Worm (Caenorhabditis elegans): ENCODE data around the gene efr-3.

Gene efr-3

ce11 chrII:6331222-6331830, 10.4 kb upstream of the efr-3 start, which contains the start of gene set-4 (continued):
- peak; percentile 88 for TF ChIP-seq ctbp-1 (GFP tag; IDR thresholded peaks at IDR 0.05)
- TF ChIP-seq zfp-2 (tag; optimal IDR thresholded peaks at IDR 0.05), result peak; percentile 52
- TF ChIP-seq sdz-12 (GFP tag; optimal IDR thresholded peaks at IDR 0.05), result no peak
- TF ChIP-seq dmd-9 (GFP tag; IDR thresholded peaks at IDR 0.05), result no peak
- TF ChIP-seq lin-38 (GFP tag; IDR thresholded peaks at IDR 0.05), result peak; percentile 90
- TF ChIP-seq ceh-28 (tag; optimal IDR thresholded peaks at IDR 0.05), result peak; percentile 29

- TF ChIP-seq ceh-82 (tag; optimal IDR thresholded peaks at IDR 0.05) (no peak), set-16 (GFP tag; IDR thresholded peaks at IDR 0.05) (no peak), skn-1 (tag; optimal IDR thresholded peaks at IDR 0.05) (no peak), R02D3.7 (tag; optimal IDR thresholded peaks at IDR 0.05) (no peak), nhr-237 (tag; optimal IDR thresholded peaks at IDR 0.05) (no peak), lir-3 (tag; optimal IDR thresholded peaks at IDR 0.05) (no peak), hif-1 (tag; optimal IDR thresholded peaks at IDR 0.05) (peak in 1 of 2 experiments; percentile 16), unc-39 (tag; optimal IDR thresholded peaks at IDR 0.05) (no peak), fos-1 (tag; optimal IDR thresholded peaks at IDR 0.05) (no peak), nhr-28 (tag; optimal IDR thresholded peaks at IDR 0.05) (peak; percentile 97), mep-1 (tag; optimal IDR thresholded peaks at IDR 0.05) (peak; percentile 27), nhr-111 (GFP tag; optimal IDR thresholded peaks at IDR 0.05) (no peak), unc-62 (GFP tag; optimal IDR thresholded peaks at IDR 0.05 in 1 of 2) (peak in 1 of 2 experiments; percentile 71), unc-62 (tag; optimal IDR thresholded peaks at IDR 0.05) (no peak), dmd-9 (GFP tag; IDR thresholded peaks at IDR 0.05) (no peak), saeg-2 (GFP tag; IDR thresholded peaks at IDR 0.05) (no peak), zip-2 (tag; optimal IDR thresholded peaks at IDR 0.05) (no peak), snpc-4 (tag; optimal IDR thresholded peaks at IDR 0.05) (no peak), ceh-28 (tag; optimal IDR thresholded peaks at IDR 0.05) (no peak), dmd-6 (GFP tag; IDR thresholded peaks at IDR 0.05) (peak; percentile 88), ztf-11 (tag; optimal IDR thresholded peaks at IDR 0.05) (no peak), aly-2 (tag; optimal IDR thresholded peaks at IDR 0.05) (no peak), mxl-2 (GFP tag; conservative IDR thresholded peaks at IDR 0.05) (no peak), ZK337.2 (GFP tag; IDR thresholded peaks at IDR 0.05) (no peak), pqm-1 (tag; optimal IDR thresholded peaks at IDR 0.05) (peak; percentile 99), daf-16 (GFP tag; optimal IDR thresholded peaks at IDR 0.05) (peak in 1 of 2 experiments; percentile 9), daf-16 (tag; optimal IDR thresholded peaks at IDR 0.05) (peak; percentile 62), mxl-3 (GFP tag; optimal IDR thresholded peaks at IDR 0.05) (peak; percentile 47), lin-15B (tag; optimal IDR thresholded peaks at IDR 0.05) (no peak), ctbp-1 (GFP tag; IDR thresholded peaks at IDR 0.05) (no peak), egl-27 (tag; optimal IDR thresholded peaks at IDR 0.05) (no peak), gei-8 (GFP tag; optimal IDR thresholded peaks at IDR 0.05) (no peak), Y75B8A.6 (GFP tag; IDR thresholded peaks at IDR 0.05) (no peak), daf-12 (tag; optimal IDR thresholded peaks at IDR 0.05) (no peak), ceh-32 (tag; optimal IDR thresholded peaks at IDR 0.05; ENCODE audit: poor library complexity) (no peak), zag-1 (tag; optimal IDR thresholded peaks at IDR 0.05) (no peak), hlh-11 (tag; optimal IDR thresholded peaks at IDR 0.05) (peak; percentile 88), lin-29 (GFP tag; IDR thresholded peaks at IDR 0.05) (no peak), egl-43 (GFP tag; IDR thresholded peaks at IDR 0.05) (no peak), ztf-7 (tag; optimal IDR thresholded peaks at IDR 0.05) (no peak), nhr-77 (tag; optimal IDR thresholded peaks at IDR 0.05) (no peak), F49E8.2 (tag; optimal IDR thresholded peaks at IDR 0.05; ENCODE audit: borderline replicate concordance) (no peak), nhr-42 (GFP tag; IDR thresholded peaks at IDR 0.05) (no peak), F44E2.7 (GFP tag; IDR thresholded peaks at IDR 0.05) (no peak), lsy-2 (tag; optimal IDR thresholded peaks at IDR 0.05) (no peak), lin-39 (tag; optimal IDR thresholded peaks at IDR 0.05) (no peak), dve-1 (tag; optimal IDR thresholded peaks at IDR 0.05; ENCODE audit: insufficient read depth) (peak; percentile 82)
Observed at ce11 chrII:6328672-6329071, 7.7 kb upstream of the efr-3 start.
